Worm (Caenorhabditis elegans) whole organism, mixed stage, embryonic: ENCODE results near the gene hlh-4.
A peak's percentile ranks its signal among the peaks of the same experiment; 100 is the strongest.

ENCODE experiments used
- M03D4.4 ChIP-seq: sonication (generic microtip); optimal IDR thresholded peaks from 2 replicates; lab custom pipeline; 2017; ENCODE audit warnings: mild to moderate bottlenecking, missing genetic modification characterization, missing compliant biosample characterization
- bed-3 ChIP-seq: fragments of 200-800 bp; sonication (Bioruptor generic); optimal IDR thresholded peaks from 3 replicates; lab custom pipeline; 2018; ENCODE audit warnings: mild to moderate bottlenecking, missing genetic modification characterization, moderate library complexity, missing compliant biosample characterization
- blmp-1 ChIP-seq: fragments of 150-350 bp; optimal IDR thresholded peaks from 2 replicates; lab custom pipeline; 2014; ENCODE audit warnings: missing biosample characterization, missing genetic modification characterization
- ceh-39 ChIP-seq: fragments of 150-350 bp; optimal IDR thresholded peaks from 2 replicates; lab custom pipeline; 2014; ENCODE audit warnings: missing biosample characterization, missing genetic modification characterization
- ceh-43 ChIP-seq: fragments of 200-800 bp; sonication (Bioruptor generic); optimal IDR thresholded peaks from 2 replicates; lab custom pipeline; 2018; ENCODE audit warnings: mild to moderate bottlenecking, missing genetic modification characterization, moderate library complexity, missing compliant biosample characterization
- ceh-83 ChIP-seq: fragments of 200-800 bp; sonication (Bioruptor generic); optimal IDR thresholded peaks from 2 replicates; lab custom pipeline; 2018; ENCODE audit warnings: mild to moderate bottlenecking, missing genetic modification characterization, missing compliant biosample characterization
- ces-1 ChIP-seq: fragments of 150-350 bp; optimal IDR thresholded peaks from 2 replicates; lab custom pipeline; 2014; ENCODE audit warnings: missing biosample characterization, missing genetic modification reagents, missing genetic modification characterization
- cnd-1 ChIP-seq: fragments of 200-800 bp; sonication (Bioruptor generic); optimal IDR thresholded peaks from 2 replicates; lab custom pipeline; 2018; ENCODE audit warnings: mild to moderate bottlenecking, missing genetic modification characterization, missing compliant biosample characterization
- elt-1 ChIP-seq: sonication (generic microtip); optimal IDR thresholded peaks from 2 replicates; lab custom pipeline; 2017; ENCODE audit warnings: missing genetic modification characterization, mild to moderate bottlenecking, missing compliant biosample characterization, antibody characterized with exemption, moderate library complexity, borderline replicate concordance; ENCODE audit not compliant: insufficient read depth
- elt-3 ChIP-seq: fragments of 150-350 bp; optimal IDR thresholded peaks from 2 replicates; lab custom pipeline; 2014; ENCODE audit warnings: missing biosample characterization, missing genetic modification characterization
- ham-2 ChIP-seq: fragments of 200-800 bp; sonication (Bioruptor generic); optimal IDR thresholded peaks from 2 replicates; lab custom pipeline; 2018; ENCODE audit warnings: mild to moderate bottlenecking, missing genetic modification characterization, missing compliant biosample characterization
- hlh-1 ChIP-seq: fragments of 150-350 bp; optimal IDR thresholded peaks from 2 replicates; lab custom pipeline; 2014; ENCODE audit warnings: missing biosample characterization, missing genetic modification reagents, missing genetic modification characterization
- lin-13 ChIP-seq: fragments of 150-350 bp; optimal IDR thresholded peaks from 2 replicates; lab custom pipeline; 2014; ENCODE audit warnings: missing biosample characterization, missing genetic modification characterization
- lin-32 ChIP-seq: fragments of 200-800 bp; sonication (Bioruptor generic); optimal IDR thresholded peaks from 2 replicates; lab custom pipeline; 2018; ENCODE audit warnings: mild to moderate bottlenecking, missing genetic modification characterization, missing compliant biosample characterization
- lsy-2 ChIP-seq: fragments of 150-350 bp; optimal IDR thresholded peaks from 2 replicates; lab custom pipeline; 2014; ENCODE audit warnings: missing biosample characterization, missing genetic modification characterization
- mab-5 ChIP-seq: fragments of 150-350 bp; optimal IDR thresholded peaks from 2 replicates; lab custom pipeline; 2014; ENCODE audit warnings: missing biosample characterization, missing genetic modification characterization
- mep-1 ChIP-seq: fragments of 150-350 bp; optimal IDR thresholded peaks from 2 replicates; lab custom pipeline; 2017; ENCODE audit warnings: missing biosample characterization, missing genetic modification reagents, missing genetic modification characterization, inconsistent platforms
- mls-2 ChIP-seq: sonication (generic microtip); optimal IDR thresholded peaks from 2 replicates; lab custom pipeline; 2016; ENCODE audit warnings: mild to moderate bottlenecking, missing genetic modification characterization, moderate library complexity, missing compliant biosample characterization
- nhr-237 ChIP-seq: fragments of 150-350 bp; optimal IDR thresholded peaks from 2 replicates; lab custom pipeline; 2014; ENCODE audit warnings: missing biosample characterization, missing genetic modification characterization
- nhr-28 ChIP-seq: fragments of 150-350 bp; optimal IDR thresholded peaks from 2 replicates; lab custom pipeline; 2014; ENCODE audit warnings: missing biosample characterization, missing genetic modification characterization
- nhr-76 ChIP-seq: sonication (generic microtip); optimal IDR thresholded peaks from 2 replicates; lab custom pipeline; 2017; ENCODE audit warnings: missing biosample characterization, missing genetic modification characterization
- pha-4 ChIP-seq: fragments of 150-350 bp; optimal IDR thresholded peaks from 2 replicates; lab custom pipeline; 2018; ENCODE audit warnings: missing biosample characterization, missing genetic modification reagents, missing genetic modification characterization
- sem-2 ChIP-seq: fragments of 200-800 bp; sonication (Bioruptor generic); optimal IDR thresholded peaks from 2 replicates; lab custom pipeline; 2018; ENCODE audit warnings: mild to moderate bottlenecking, missing genetic modification characterization, missing compliant biosample characterization
- sptf-1 ChIP-seq: sonication (generic microtip); optimal IDR thresholded peaks from 2 replicates; lab custom pipeline; 2017; ENCODE audit warnings: mild to moderate bottlenecking, missing genetic modification characterization, moderate library complexity, missing compliant biosample characterization
- tbx-8 ChIP-seq: fragments of 200-800 bp; sonication (Bioruptor generic); optimal IDR thresholded peaks from 2 replicates; lab custom pipeline; 2018; ENCODE audit warnings: mild to moderate bottlenecking, missing genetic modification characterization, moderate library complexity, missing compliant biosample characterization
- unc-120 ChIP-seq: sonication (generic microtip); optimal IDR thresholded peaks from 2 replicates; lab custom pipeline; 2017; ENCODE audit warnings: missing genetic modification characterization, missing compliant biosample characterization; ENCODE audit not compliant: poor library complexity, severe bottlenecking
- unc-39 ChIP-seq: fragments of 150-350 bp; optimal IDR thresholded peaks from 2 replicates; lab custom pipeline; 2014; ENCODE audit warnings: missing biosample characterization, missing genetic modification characterization
- unc-62 ChIP-seq: fragments of 150-350 bp; optimal IDR thresholded peaks from 2 replicates; lab custom pipeline; 2014; ENCODE audit warnings: missing biosample characterization, missing genetic modification reagents, missing genetic modification characterization
- zip-8 ChIP-seq: fragments of 150-350 bp; optimal IDR thresholded peaks from 2 replicates; lab custom pipeline; 2014; ENCODE audit warnings: missing biosample characterization, missing genetic modification characterization
- ztf-11 ChIP-seq: fragments of 150-350 bp; optimal IDR thresholded peaks from 2 replicates; lab custom pipeline; 2014; ENCODE audit warnings: missing biosample characterization, missing genetic modification characterization

The hlh-4 gene

ce11 chrIII:9779080-9779479, 40.2 kb upstream of the hlh-4 start:
- TF ChIP-seq elt-1 (no peak), sem-2 (GFP tag; lab: Kevin White, UChicago) (no peak), ztf-11 (tag; lab: Kevin White, UChicago) (no peak), sptf-1 (tag; lab: Kevin White, UChicago) (no peak), mep-1 (no peak), nhr-237 (tag; lab: Kevin White, UChicago) (no peak), elt-3 (tag; lab: Kevin White, UChicago) (no peak), unc-120 (tag; lab: Kevin White, UChicago) (no peak)

- TF ChIP-seq cnd-1 (tag; lab: Kevin White, UChicago) (no peak), ceh-39 (tag; lab: Kevin White, UChicago) (peak; percentile 16), unc-120 (tag; lab: Kevin White, UChicago) (peak; percentile 20)
These were observed 37.5 kb upstream of the hlh-4 start, which contains the start of gene usp-46 for ce11 chrIII:9776323-9776722. usp-46 (plus strand) TSS chrIII:9776623.

- TF ChIP-seq ham-2 (GFP tag; lab: Kevin White, UChicago), result no peak
- no peak for TF ChIP-seq nhr-237 (tag; lab: Kevin White, UChicago)
- no peak for TF ChIP-seq M03D4.4 (tag; lab: Kevin White, UChicago)
- no peak for TF ChIP-seq cnd-1 (tag; lab: Kevin White, UChicago)
- TF ChIP-seq mls-2, result no peak
- TF ChIP-seq ces-1 (GFP tag; lab: Kevin White, UChicago), result no peak
- no peak for TF ChIP-seq hlh-1 (tag; lab: Kevin White, UChicago)
- no peak for TF ChIP-seq sptf-1 (tag; lab: Kevin White, UChicago)
- TF ChIP-seq ceh-43 (GFP tag; lab: Kevin White, UChicago), result no peak
- TF ChIP-seq, all 35 proteins: peak for 0
These were observed 37.1 kb upstream of the hlh-4 start for ce11 chrIII:9775916-9776315.

- no peak for TF ChIP-seq blmp-1 (tag; lab: Kevin White, UChicago)
- no peak for TF ChIP-seq nhr-237 (tag; lab: Kevin White, UChicago)
- TF ChIP-seq cnd-1 (tag; lab: Kevin White, UChicago), result no peak
- TF ChIP-seq lsy-2, result no peak
- TF ChIP-seq ceh-83 (GFP tag; lab: Kevin White, UChicago), result no peak
- TF ChIP-seq nhr-76, result no peak
- no peak for TF ChIP-seq sptf-1 (tag; lab: Kevin White, UChicago)
These were observed 33.5 kb upstream of the hlh-4 start for ce11 chrIII:9772394-9772793.

- TF ChIP-seq nhr-237 (tag; lab: Kevin White, UChicago) (no peak), lsy-2 (no peak), nhr-76 (no peak), cnd-1 (tag; lab: Kevin White, UChicago) (no peak)
These were observed 31.7 kb upstream of the hlh-4 start for ce11 chrIII:9770590-9770989.

ce11 chrIII:9768023-9768422, 29.2 kb upstream of the hlh-4 start:
- TF ChIP-seq sptf-1 (tag; lab: Kevin White, UChicago) (no peak), lin-32 (peak; percentile 24), elt-1 (no peak)
- TF ChIP-seq, all 35 proteins: peak for 1

- TF ChIP-seq mep-1 (no peak), tbx-8 (GFP tag; lab: Kevin White, UChicago) (no peak), ceh-39 (tag; lab: Kevin White, UChicago) (no peak), ham-2 (GFP tag; lab: Kevin White, UChicago) (no peak), ztf-11 (tag; lab: Kevin White, UChicago) (no peak), unc-39 (tag; lab: Kevin White, UChicago) (no peak), unc-62 (GFP tag; lab: Kevin White, UChicago) (no peak), nhr-237 (tag; lab: Kevin White, UChicago) (no peak), blmp-1 (tag; lab: Kevin White, UChicago) (no peak), elt-3 (tag; lab: Kevin White, UChicago) (no peak), pha-4 (no peak), mab-5 (tag; lab: Kevin White, UChicago) (no peak), hlh-1 (tag; lab: Kevin White, UChicago) (no peak), zip-8 (tag; lab: Kevin White, UChicago) (no peak), mls-2 (no peak), bed-3 (GFP tag; lab: Kevin White, UChicago) (no peak), lin-13 (tag; lab: Kevin White, UChicago) (no peak), ceh-43 (GFP tag; lab: Kevin White, UChicago) (no peak), ces-1 (GFP tag; lab: Kevin White, UChicago) (no peak), nhr-28 (no peak)
These were observed 28.2 kb upstream of the hlh-4 start for ce11 chrIII:9767095-9767494.
